Fruit fly (Drosophila melanogaster): ENCODE data around the gene rst.

Gene rst

dm6 chrX:3007770-3008169, 34.1 kb upstream of the rst start (continued):
- TF ChIP-seq CG7987 (GFP tag; optimal IDR thresholded peaks at IDR 0.05) (no peak), nerfin-2 (GFP tag; IDR thresholded peaks at IDR 0.05; ENCODE audit: partially characterized antibody) (no peak), mirr (GFP tag; optimal IDR thresholded peaks at IDR 0.05) (no peak), dmrt99B (tag; optimal IDR thresholded peaks at IDR 0.05) (peak; percentile 80), Nf-YA (GFP tag; IDR thresholded peaks at IDR 0.05) (no peak), MBD-R2 (GFP tag; IDR thresholded peaks at IDR 0.05) (no peak), CG6175 (GFP tag; IDR thresholded peaks at IDR 0.05) (no peak), C15 (GFP tag; IDR thresholded peaks at IDR 0.05) (no peak), bab2 (GFP tag; optimal IDR thresholded peaks at IDR 0.05) (peak; percentile 45), CG8290 (GFP tag; optimal IDR thresholded peaks at IDR 0.05) (peak; percentile 18), CG8290 (tag; optimal IDR thresholded peaks at IDR 0.05) (peak in 1 of 2 experiments; percentile 81), CG6791 (GFP tag; IDR thresholded peaks at IDR 0.05; ENCODE audit: partially characterized antibody) (no peak), CG33557 (GFP tag; optimal IDR thresholded peaks at IDR 0.05) (no peak), Hr3 (GFP tag; optimal IDR thresholded peaks at IDR 0.05) (peak; percentile 50), D19B (GFP tag; optimal IDR thresholded peaks at IDR 0.05) (no peak), CG16813 (GFP tag; IDR thresholded peaks at IDR 0.05; ENCODE audit: partially characterized antibody) (no peak), CG10654 (GFP tag; optimal IDR thresholded peaks at IDR 0.05) (peak; percentile 28), MESR4 (GFP tag; optimal IDR thresholded peaks at IDR 0.05) (no peak), CG2199 (GFP tag; IDR thresholded peaks at IDR 0.05) (0 out of 3 replicates have a peak, but pooled peaks have one; percentile 73), nom (GFP tag; optimal IDR thresholded peaks at IDR 0.05) (no peak), CG11504 (tag; optimal IDR thresholded peaks at IDR 0.05) (peak; percentile 76), CG12236 (GFP tag; optimal IDR thresholded peaks at IDR 0.05) (peak; percentile 2), CG9727 (GFP tag; optimal IDR thresholded peaks at IDR 0.05) (peak; percentile 36), CG7556 (GFP tag; optimal IDR thresholded peaks at IDR 0.05) (peak; percentile 13), Hand (GFP tag; optimal IDR thresholded peaks at IDR 0.05) (no peak), dimm (GFP tag; IDR thresholded peaks at IDR 0.05) (0 out of 2 replicates have a peak, but pooled peaks have one; percentile 24), Elba2 (GFP tag; optimal IDR thresholded peaks at IDR 0.05) (no peak), Lhr (GFP tag; optimal IDR thresholded peaks at IDR 0.05) (no peak), tna (GFP tag; IDR thresholded peaks at IDR 0.05; ENCODE audit: partially characterized antibody) (no peak), ara (GFP tag; IDR thresholded peaks at IDR 0.05) (0 out of 2 replicates have a peak, but pooled peaks have one; percentile 17), Scr (GFP tag; IDR thresholded peaks at IDR 0.05; ENCODE audit: partially characterized antibody) (no peak), knrl (GFP tag; IDR thresholded peaks at IDR 0.05; ENCODE audit: partially characterized antibody) (no peak), Atf-2 (GFP tag; optimal IDR thresholded peaks at IDR 0.05) (peak; percentile 30), CG4820 (GFP tag; optimal IDR thresholded peaks at IDR 0.05) (peak; percentile 52), CG12942 (GFP tag; optimal IDR thresholded peaks at IDR 0.05) (peak; percentile 29), cad (GFP tag; optimal IDR thresholded peaks at IDR 0.05) (no peak), CG31365 (tag; optimal IDR thresholded peaks at IDR 0.05) (no peak), Dad (GFP tag; optimal IDR thresholded peaks at IDR 0.05) (peak; percentile 34), CoRest (tag; optimal IDR thresholded peaks at IDR 0.05) (peak; percentile 65), CG30020 (tag; optimal IDR thresholded peaks at IDR 0.05) (no peak), H2.0 (GFP tag; IDR thresholded peaks at IDR 0.05) (peak; percentile 60), CG2120 (GFP tag; optimal IDR thresholded peaks at IDR 0.05) (no peak), eve (GFP tag; optimal IDR thresholded peaks at IDR 0.05) (peak in 1 of 2 experiments; percentile 80), gsb (GFP tag; IDR thresholded peaks at IDR 0.05) (no peak), sug (tag; optimal IDR thresholded peaks at IDR 0.05) (no peak), disco-r (GFP tag; optimal IDR thresholded peaks at IDR 0.05) (no peak), sens (GFP tag) (peak; percentile 94), Ada2b (GFP tag; IDR thresholded peaks at IDR 0.05) (peak; percentile 54; the same call in 1 of the 2 replicates), wek (GFP tag; optimal IDR thresholded peaks at IDR 0.05) (peak; percentile 46), Opbp (GFP tag; IDR thresholded peaks at IDR 0.05; ENCODE audit: partially characterized antibody) (no peak), zfh1 (GFP tag; IDR thresholded peaks at IDR 0.05) (peak; percentile 56; the same call in 2 of the 3 replicates)

All from whole organism, embryonic.